Fruit fly (Drosophila melanogaster) whole organism, embryonic: ENCODE data around the gene Pvf2.

Source experiments
- Asciz ChIP-seq: fragments of 200-800 bp; sonication (Bioruptor generic); optimal IDR thresholded peaks from 2 replicates; lab custom pipeline; 2017; ENCODE audit warnings: missing biosample characterization, mild to moderate bottlenecking, missing genetic modification characterization, missing genetic modification reagents
- Awh ChIP-seq: fragments of 200-800 bp; sonication (Bioruptor generic); IDR thresholded peaks from 2 replicates; pipeline ENCODE4, ENCODE4 v1.3.6; 2022; ENCODE audit warnings: missing biosample characterization, missing genetic modification characterization
- Blimp-1 ChIP-seq: fragments of 200-800 bp; sonication (Bioruptor generic); optimal IDR thresholded peaks from 3 replicates; lab custom pipeline; 2018; ENCODE audit warnings: missing biosample characterization, missing genetic modification characterization, mild to moderate bottlenecking, moderate library complexity, missing genetic modification reagents
- CG11723 ChIP-seq: fragments of 200-800 bp; sonication (Bioruptor generic); optimal IDR thresholded peaks from 2 replicates; lab custom pipeline; 2017; ENCODE audit warnings: missing biosample characterization, mild to moderate bottlenecking, missing genetic modification characterization
- CG12236 ChIP-seq: fragments of 200-800 bp; sonication (Bioruptor generic); optimal IDR thresholded peaks from 2 replicates; lab custom pipeline; 2016; ENCODE audit warnings: missing biosample characterization, missing genetic modification characterization
- CG12299 ChIP-seq: fragments of 200-800 bp; sonication (Bioruptor generic); optimal IDR thresholded peaks from 2 replicates; lab custom pipeline; 2018; ENCODE audit warnings: missing biosample characterization, mild to moderate bottlenecking, missing genetic modification characterization
- CG13624 ChIP-seq: fragments of 200-800 bp; sonication (Bioruptor generic); optimal IDR thresholded peaks from 2 replicates; lab custom pipeline; 2016; ENCODE audit warnings: missing biosample characterization, missing genetic modification characterization
- CG1647 ChIP-seq: fragments of 200-800 bp; sonication (Bioruptor generic); optimal IDR thresholded peaks from 3 replicates; lab custom pipeline; 2016; ENCODE audit warnings: missing biosample characterization, missing genetic modification characterization
- CG18262 ChIP-seq: fragments of 200-800 bp; optimal IDR thresholded peaks from 3 replicates; lab custom pipeline; 2019; ENCODE audit warnings: missing biosample characterization, mild to moderate bottlenecking, missing genetic modification characterization, moderate library complexity
- CG1832 ChIP-seq: fragments of 200-800 bp; sonication (Bioruptor generic); optimal IDR thresholded peaks from 2 replicates; lab custom pipeline; 2017; ENCODE audit warnings: missing biosample characterization, mild to moderate bottlenecking, missing genetic modification characterization, inconsistent platforms
- CG18764 ChIP-seq: fragments of 200-800 bp; sonication (Bioruptor generic); optimal IDR thresholded peaks from 3 replicates; lab custom pipeline; 2016; ENCODE audit warnings: missing biosample characterization, missing genetic modification characterization
- CG2712 ChIP-seq: fragments of 200-800 bp; optimal IDR thresholded peaks from 3 replicates; lab custom pipeline; 2019; ENCODE audit warnings: missing biosample characterization, mild to moderate bottlenecking, missing genetic modification characterization, moderate library complexity
- CG2875 ChIP-seq: fragments of 200-800 bp; sonication (Bioruptor generic); optimal IDR thresholded peaks from 2 replicates; lab custom pipeline; 2017; ENCODE audit warnings: missing biosample characterization, mild to moderate bottlenecking, missing genetic modification characterization, missing genetic modification reagents
- CG30403 ChIP-seq: fragments of 200-800 bp; sonication (Bioruptor generic); optimal IDR thresholded peaks from 3 replicates; lab custom pipeline; 2016; ENCODE audit warnings: missing biosample characterization, missing genetic modification characterization
- CG31441 ChIP-seq: fragments of 200-800 bp; sonication (Bioruptor generic); IDR thresholded peaks from 2 replicates; pipeline ENCODE4 v1.3.6; 2022; ENCODE audit warnings: missing biosample characterization, missing genetic modification characterization
- CG32767 ChIP-seq: fragments of 200-800 bp; sonication (Bioruptor generic); IDR thresholded peaks from 2 replicates; pipeline ENCODE4 v1.3.6; 2022; ENCODE audit warnings: missing biosample characterization, missing genetic modification characterization
- CG34422 ChIP-seq: fragments of 200-800 bp; sonication (Bioruptor generic); IDR thresholded peaks from 3 replicates; pipeline ENCODE4 v1.3.6; 2022; ENCODE audit warnings: missing biosample characterization, missing genetic modification characterization
- CG3838 ChIP-seq: fragments of 200-800 bp; sonication (Bioruptor generic); optimal IDR thresholded peaks from 3 replicates; lab custom pipeline; 2016; ENCODE audit warnings: missing biosample characterization, missing genetic modification characterization
- CG42726 ChIP-seq: fragments of 200-800 bp; sonication (Bioruptor generic); IDR thresholded peaks from 2 replicates; pipeline ENCODE4 v1.3.6; 2022; ENCODE audit warnings: missing biosample characterization, missing genetic modification characterization; ENCODE audit not compliant: partially characterized antibody
- CG4282 ChIP-seq: fragments of 200-800 bp; sonication (Bioruptor generic); optimal IDR thresholded peaks from 2 replicates; lab custom pipeline; 2016; ENCODE audit warnings: missing biosample characterization, missing genetic modification characterization
- CG43689 ChIP-seq: fragments of 200-800 bp; sonication (Bioruptor generic); IDR thresholded peaks from 2 replicates; pipeline ENCODE4 v1.3.6; 2022; ENCODE audit warnings: missing biosample characterization, missing genetic modification characterization
- CG5953 ChIP-seq: fragments of 200-800 bp; sonication (Bioruptor generic); IDR thresholded peaks from 2 replicates; pipeline ENCODE4 v1.3.6; 2022; ENCODE audit warnings: missing biosample characterization, missing genetic modification characterization
- CG7963 ChIP-seq: fragments of 200-800 bp; sonication (Bioruptor generic); IDR thresholded peaks from 3 replicates; pipeline ENCODE4 v1.3.6; 2022; ENCODE audit warnings: missing biosample characterization, missing genetic modification characterization; ENCODE audit not compliant: partially characterized antibody
- CG8478 ChIP-seq: fragments of >200 bp; optimal IDR thresholded peaks from 2 replicates; lab custom pipeline; 2018
- CG8924 ChIP-seq: fragments of 200-800 bp; optimal IDR thresholded peaks from 3 replicates; lab custom pipeline; 2019; ENCODE audit warnings: missing biosample characterization, mild to moderate bottlenecking, missing genetic modification characterization, moderate library complexity
- Dfd ChIP-seq, 2 experiments: fragments of >200 bp; optimal IDR thresholded peaks; 2 replicates each; lab custom pipeline; 2017; ENCODE audit warnings: missing biosample characterization in 2 of 2, missing genetic modification characterization in 2 of 2
- Elba2 ChIP-seq: fragments of 200-800 bp; sonication (Bioruptor generic); optimal IDR thresholded peaks from 3 replicates; lab custom pipeline; 2016; ENCODE audit warnings: missing biosample characterization, missing genetic modification characterization
- MESR4 ChIP-seq: fragments of 200-800 bp; sonication (Bioruptor generic); optimal IDR thresholded peaks from 2 replicates; lab custom pipeline; 2018; ENCODE audit warnings: missing biosample characterization, mild to moderate bottlenecking, missing genetic modification characterization, moderate library complexity
- Max ChIP-seq: fragments of 200-800 bp; sonication (Bioruptor generic); optimal IDR thresholded peaks from 2 replicates; lab custom pipeline; 2016; ENCODE audit warnings: missing biosample characterization, mild to moderate bottlenecking, missing genetic modification characterization
- Oaz ChIP-seq: fragments of 200-800 bp; sonication (Bioruptor generic); IDR thresholded peaks from 2 replicates; pipeline ENCODE4 v1.3.6; 2022; ENCODE audit warnings: missing biosample characterization, missing genetic modification characterization
- Rfx ChIP-seq: fragments of 200-800 bp; sonication (Bioruptor generic); IDR thresholded peaks from 2 replicates; pipeline ENCODE4 v1.3.6; 2022; ENCODE audit warnings: missing biosample characterization, missing genetic modification characterization
- ab ChIP-seq: fragments of 200-800 bp; sonication (Bioruptor generic); optimal IDR thresholded peaks from 2 replicates; lab custom pipeline; 2016; ENCODE audit warnings: missing biosample characterization, missing genetic modification characterization
- ara ChIP-seq: fragments of 200-800 bp; sonication (Bioruptor generic); IDR thresholded peaks from 2 replicates; pipeline ENCODE4 v1.3.6; 2022; ENCODE audit warnings: missing biosample characterization, missing genetic modification characterization
- ash1 ChIP-seq: fragments of 200-800 bp; sonication (Bioruptor generic); optimal IDR thresholded peaks from 2 replicates; lab custom pipeline; 2018; ENCODE audit warnings: missing biosample characterization, mild to moderate bottlenecking, missing genetic modification characterization
- ato ChIP-seq: fragments of 200-800 bp; sonication (Bioruptor generic); IDR thresholded peaks from 2 replicates; pipeline ENCODE4 v1.3.6; 2022; ENCODE audit warnings: missing biosample characterization, missing genetic modification characterization; ENCODE audit not compliant: partially characterized antibody
- br ChIP-seq: fragments of >200 bp; optimal IDR thresholded peaks from 2 replicates; lab custom pipeline; 2017
- chm ChIP-seq: fragments of 200-800 bp; sonication (Bioruptor generic); IDR thresholded peaks from 2 replicates; pipeline ENCODE4 v1.3.6; 2022; ENCODE audit warnings: missing biosample characterization, missing genetic modification characterization
- ci ChIP-seq: fragments of 200-800 bp; sonication (Bioruptor generic); IDR thresholded peaks from 3 replicates; pipeline ENCODE4 v1.3.6; 2022; ENCODE audit warnings: missing biosample characterization, missing genetic modification characterization
- dan ChIP-seq: fragments of 200-800 bp; sonication (Bioruptor generic); IDR thresholded peaks from 2 replicates; pipeline ENCODE4 v1.3.6; 2022; ENCODE audit warnings: missing biosample characterization, missing genetic modification characterization
- gfzf ChIP-seq: fragments of 200-800 bp; sonication (Bioruptor generic); optimal IDR thresholded peaks from 2 replicates; lab custom pipeline; 2016; ENCODE audit warnings: missing biosample characterization, mild to moderate bottlenecking, missing genetic modification characterization, moderate library complexity
- hth ChIP-seq: fragments of >200 bp; optimal IDR thresholded peaks from 2 replicates; lab custom pipeline; 2017; ENCODE audit warnings: inconsistent platforms
- klu ChIP-seq: fragments of 200-800 bp; sonication (Bioruptor generic); IDR thresholded peaks from 2 replicates; pipeline ENCODE4 v1.3.6; 2022; ENCODE audit warnings: missing biosample characterization, missing genetic modification characterization
- mirr ChIP-seq: fragments of 200-800 bp; sonication (Bioruptor generic); optimal IDR thresholded peaks from 3 replicates; lab custom pipeline; 2018; ENCODE audit warnings: missing biosample characterization, mild to moderate bottlenecking, missing genetic modification characterization
- pita ChIP-seq: fragments of 200-800 bp; sonication (Bioruptor generic); optimal IDR thresholded peaks from 2 replicates; lab custom pipeline; 2017; ENCODE audit warnings: missing biosample characterization, mild to moderate bottlenecking, missing genetic modification characterization
- sc ChIP-seq, 3 experiments: fragments of >200 bp in 2 of 3; fragments of 200-800 bp in 1 of 3; sonication (Bioruptor generic) in 1 of 3; optimal IDR thresholded peaks; 2 replicates in 2 of 3; 3 replicates in 1 of 3; lab custom pipeline; 2017; ENCODE audit warnings: mild to moderate bottlenecking in 1 of 3, missing biosample characterization in 1 of 3, missing genetic modification characterization in 1 of 3, missing genetic modification reagents in 1 of 3
- scrt ChIP-seq: fragments of 200-800 bp; sonication (Bioruptor generic); optimal IDR thresholded peaks from 2 replicates; lab custom pipeline; 2018; ENCODE audit warnings: missing biosample characterization, mild to moderate bottlenecking, missing genetic modification characterization, moderate library complexity
- sens ChIP-seq: fragments of 200-800 bp; sonication (Bioruptor generic); peaks from one replicate; lab custom pipeline; 2016; ENCODE audit warnings: missing biosample characterization, missing genetic modification characterization
- seq ChIP-seq: fragments of 200-800 bp; sonication (Bioruptor generic); IDR thresholded peaks from 2 replicates; pipeline ENCODE4 v1.3.6; 2022; ENCODE audit warnings: missing biosample characterization, missing genetic modification characterization
- sima ChIP-seq: fragments of 200-800 bp; sonication (Bioruptor generic); optimal IDR thresholded peaks from 2 replicates; lab custom pipeline; 2016; ENCODE audit warnings: missing biosample characterization, missing genetic modification characterization
- trem ChIP-seq: fragments of 200-800 bp; optimal IDR thresholded peaks from 3 replicates; lab custom pipeline; 2019; ENCODE audit warnings: missing biosample characterization, mild to moderate bottlenecking, missing genetic modification characterization, moderate library complexity
- vfl ChIP-seq: fragments of 200-800 bp; sonication (Bioruptor generic); optimal IDR thresholded peaks from 2 replicates; lab custom pipeline; 2016; ENCODE audit warnings: missing biosample characterization, missing genetic modification characterization
- vvl ChIP-seq: fragments of 200-800 bp; sonication (Bioruptor generic); IDR thresholded peaks from 2 replicates; pipeline ENCODE4 v1.3.6; 2022; ENCODE audit warnings: missing biosample characterization, missing genetic modification characterization

Pvf2 gene

dm6 chr2L:7037773-7038327 is 46.6 kb downstream of the Pvf2 start, which contains the start of gene milt (continued):
- peak; percentile 86 for TF ChIP-seq CG42726
- TF ChIP-seq CG8924 (tag; lab: Kevin White, UChicago) = peak; percentile 79
- TF ChIP-seq CG32767 = no peak
- no peak for TF ChIP-seq seq (GFP tag; lab: Robert Waterston, UW)
- TF ChIP-seq CG18764 (GFP tag; lab: Kevin White, UChicago) = no peak
- TF ChIP-seq Blimp-1 (GFP tag; lab: Kevin White, UChicago) = no peak
- TF ChIP-seq CG43689 (GFP tag; lab: Robert Waterston, UW) = no peak
- no peak for TF ChIP-seq ci (GFP tag; lab: Robert Waterston, UW)
- no peak for TF ChIP-seq Elba2 (GFP tag; lab: Kevin White, UChicago)
- peak; percentile 18 for TF ChIP-seq CG30403
- TF ChIP-seq CG4282 (GFP tag; lab: Kevin White, UChicago) = no peak
- TF ChIP-seq CG31441 (GFP tag; lab: Robert Waterston, UW) = no peak
- peak; percentile 38 for TF ChIP-seq CG13624 (GFP tag; lab: Kevin White, UChicago)
- TF ChIP-seq CG1832 (GFP tag; lab: Kevin White, UChicago) = no peak
- no peak for TF ChIP-seq mirr (GFP tag; lab: Kevin White, UChicago)
- TF ChIP-seq gfzf (GFP tag; lab: Kevin White, UChicago) = peak; percentile 21
- TF ChIP-seq CG8478 (lab: Kevin White, UChicago) = no peak
- TF ChIP-seq CG2712 (tag; lab: Kevin White, UChicago) = peak; percentile 21
- TF ChIP-seq br (lab: Kevin White, UChicago) = no peak
- no peak for TF ChIP-seq CG18262 (tag; lab: Kevin White, UChicago)
- TF ChIP-seq CG1647 (GFP tag; lab: Kevin White, UChicago) = no peak
- no peak for TF ChIP-seq CG34422
- no peak for TF ChIP-seq sima (GFP tag; lab: Kevin White, UChicago)
- TF ChIP-seq Oaz (GFP tag; lab: Robert Waterston, UW) = no peak
- no peak for TF ChIP-seq ab
- peak; percentile 50 for TF ChIP-seq trem (tag; lab: Kevin White, UChicago)
- no peak for TF ChIP-seq CG12236 (GFP tag; lab: Kevin White, UChicago)
- TF ChIP-seq MESR4 = peak; percentile 70
- no peak for TF ChIP-seq scrt (GFP tag; lab: Kevin White, UChicago)
- peak; percentile 43; the same call in 1 of the 2 replicates for TF ChIP-seq Rfx (GFP tag; lab: Robert Waterston, UW)
- TF ChIP-seq vvl = no peak
- no peak for TF ChIP-seq CG2875
- TF ChIP-seq Asciz (GFP tag; lab: Kevin White, UChicago) = no peak
- no peak for TF ChIP-seq CG11723
- no peak for TF ChIP-seq vfl (GFP tag; lab: Kevin White, UChicago)
- TF ChIP-seq CG3838 (GFP tag; lab: Kevin White, UChicago) = no peak
- TF ChIP-seq sc (optimal IDR thresholded peaks at IDR 0.05; lab: Kevin White, UChicago) = no peak
- no peak for TF ChIP-seq sc (GFP tag; optimal IDR thresholded peaks at IDR 0.05; lab: Kevin White, UChicago)
- TF ChIP-seq pita (GFP tag; lab: Kevin White, UChicago) = no peak
- no peak for TF ChIP-seq CG5953 (GFP tag; lab: Robert Waterston, UW)
- peak; percentile 92 for TF ChIP-seq CG7963 (GFP tag; lab: Robert Waterston, UW)
- TF ChIP-seq hth (lab: Kevin White, UChicago) = no peak
- TF ChIP-seq dan (GFP tag; lab: Robert Waterston, UW) = no peak
- peak; percentile 60 for TF ChIP-seq Max (GFP tag; lab: Kevin White, UChicago)
- peak; percentile 57 for TF ChIP-seq chm (GFP tag; lab: Robert Waterston, UW)
- TF ChIP-seq Awh (GFP tag; lab: Robert Waterston, UW) = no peak
- no peak for TF ChIP-seq ash1 (GFP tag; lab: Kevin White, UChicago)
- TF ChIP-seq sens (GFP tag; lab: Kevin White, UChicago) = peak; percentile 70
- TF ChIP-seq CG12299 (tag; lab: Kevin White, UChicago) = no peak
- TF ChIP-seq ara (GFP tag; lab: Robert Waterston, UW) = no peak
- TF ChIP-seq ato (GFP tag; lab: Robert Waterston, UW) = peak; percentile 92
- no peak for TF ChIP-seq klu (GFP tag; lab: Robert Waterston, UW)
- no peak for TF ChIP-seq Dfd (GFP tag; optimal IDR thresholded peaks at IDR 0.05; lab: Kevin White, UChicago)
